Worm (Caenorhabditis elegans): Measurements from ENCODE around the gene npr-26.

DNA sequence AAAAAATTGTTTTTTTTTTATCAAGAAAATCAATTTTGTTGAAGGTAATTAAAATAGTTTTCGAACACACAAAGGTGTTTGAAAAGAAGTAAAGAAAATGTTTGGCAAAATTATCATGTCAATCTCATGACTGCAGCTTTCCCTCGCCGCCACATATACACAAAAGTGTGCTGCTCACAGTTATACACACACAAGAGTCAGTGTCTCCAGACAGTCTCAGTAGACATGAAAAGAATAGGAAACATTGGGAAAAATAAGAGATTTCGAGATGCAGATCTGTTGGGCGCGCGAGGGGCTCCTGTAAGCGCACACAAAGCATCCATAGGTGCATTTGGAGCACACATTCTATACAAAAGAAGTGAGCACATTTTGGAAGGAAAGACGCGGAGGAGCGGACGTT, 30.7 kb upstream of the npr-26 start:
- TF ChIP-seq T22C8.4 (GFP tag; IDR thresholded peaks at IDR 0.05) (no peak), cog-1 (tag; optimal IDR thresholded peaks at IDR 0.05) (no peak), flt-1 (GFP tag; IDR thresholded peaks at IDR 0.05) (no peak), med-1 (GFP tag; optimal IDR thresholded peaks at IDR 0.05; ENCODE audit: insufficient read depth) (no peak), klf-2 (GFP tag; conservative IDR thresholded peaks at IDR 0.05) (no peak), ref-1 (GFP tag; conservative IDR thresholded peaks at IDR 0.05) (no peak), ztf-29 (GFP tag; IDR thresholded peaks at IDR 0.05) (no peak), ztf-23 (GFP tag; IDR thresholded peaks at IDR 0.05) (no peak)

All from whole organism, midembryonic.